Worm (Caenorhabditis elegans) whole organism, L4 larva: ENCODE data around the gene C16C8.18.

Experiments used
- ceh-20 ChIP-seq: fragments of 200-800 bp; sonication (Bioruptor generic); IDR thresholded peaks from 2 replicates; pipeline ENCODE4 v1.3.6; 2022; ENCODE audit warnings: missing genetic modification reagents, missing genetic modification characterization, missing compliant biosample characterization
- dmd-8 ChIP-seq: fragments of 200-800 bp; sonication (Bioruptor generic); IDR thresholded peaks from 2 replicates; pipeline ENCODE4 v1.3.6; 2022; ENCODE audit warnings: missing genetic modification characterization, missing compliant biosample characterization
- lsy-2 ChIP-seq, 2 experiments: fragments of 150-350 bp in 1 of 2; sonication (generic microtip) in 1 of 2; optimal IDR thresholded peaks; 2 replicates each; lab custom pipeline; 2014 to 2017; ENCODE audit warnings: missing biosample characterization in 2 of 2, missing genetic modification characterization in 2 of 2
- madf-9 ChIP-seq: fragments of 200-800 bp; sonication (Bioruptor generic); conservative IDR thresholded peaks from 2 replicates; pipeline ENCODE4 v1.3.6; 2022; ENCODE audit warnings: missing genetic modification reagents, missing genetic modification characterization, missing compliant biosample characterization
- mxl-3 ChIP-seq: fragments of 200-800 bp; sonication (Bioruptor generic); optimal IDR thresholded peaks from 2 replicates; lab custom pipeline; 2018; ENCODE audit warnings: mild to moderate bottlenecking, missing genetic modification characterization, missing compliant biosample characterization
- nhr-10 ChIP-seq: fragments of 150-350 bp; optimal IDR thresholded peaks from 2 replicates; lab custom pipeline; 2014; ENCODE audit warnings: missing biosample characterization, missing genetic modification characterization
- nhr-76 ChIP-seq: fragments of 150-350 bp; optimal IDR thresholded peaks from 2 replicates; lab custom pipeline; 2014; ENCODE audit warnings: missing biosample characterization, missing genetic modification characterization
- rbr-2 ChIP-seq: sonication (generic microtip); optimal IDR thresholded peaks from 2 replicates; lab custom pipeline; 2016; ENCODE audit warnings: missing genotype, missing genetic modification characterization, missing compliant biosample characterization
- skn-1 ChIP-seq: fragments of 150-350 bp; optimal IDR thresholded peaks from 2 replicates; lab custom pipeline; 2014; ENCODE audit warnings: missing biosample characterization, missing genetic modification characterization
- tra-1 ChIP-seq: fragments of 200-800 bp; sonication (Bioruptor generic); IDR thresholded peaks from 2 replicates; pipeline ENCODE4 v1.3.6; 2022; ENCODE audit warnings: missing genetic modification reagents, missing genetic modification characterization, missing compliant biosample characterization
- unc-62 ChIP-seq, 3 experiments: fragments of 150-350 bp in 1 of 3; sonication (generic microtip); optimal IDR thresholded peaks in 2 of 3; peaks in 1 of 3; 1 replicate in 1 of 3; 2 replicates in 2 of 3; lab custom pipeline; 2014 to 2017; ENCODE audit warnings: missing biosample characterization in 3 of 3, missing genetic modification characterization in 3 of 3, missing genetic modification reagents in 3 of 3, missing genotype in 1 of 3

DNA sequence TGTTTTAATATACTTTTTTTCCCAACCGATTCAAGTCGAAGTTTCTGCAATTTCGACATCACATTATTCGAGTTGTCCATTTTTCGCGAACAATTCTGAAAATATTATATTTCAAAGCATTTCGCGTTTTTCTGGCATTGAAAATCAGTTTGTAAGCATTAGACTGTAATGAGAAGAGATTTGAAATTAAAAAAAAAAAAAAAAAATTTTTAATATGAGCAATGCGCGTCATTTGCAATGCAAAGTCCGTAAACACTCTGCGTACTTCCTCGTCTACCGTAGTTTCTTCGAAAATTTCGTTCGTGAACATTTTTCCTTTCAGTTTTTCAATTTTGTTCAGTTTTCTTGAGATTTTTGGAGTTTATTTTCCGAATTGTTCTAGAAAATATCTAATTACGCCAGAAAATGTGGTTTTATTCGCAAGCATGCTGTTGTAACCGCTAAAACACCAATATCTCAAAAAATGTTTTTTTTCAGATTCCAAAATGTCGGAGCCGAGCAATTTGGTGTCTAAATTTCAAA, 15.8 kb downstream of the C16C8.18 start, which contains the start of the genes C16C8.5 and C16C8.16:
- no peak for TF ChIP-seq mxl-3 (GFP tag; lab: Kevin White, UChicago)
- no peak for TF ChIP-seq nhr-76
- TF ChIP-seq dmd-8 (GFP tag; lab: Robert Waterston, UW) = no peak
- TF ChIP-seq tra-1 = no peak
- TF ChIP-seq lsy-2 (tag; optimal IDR thresholded peaks at IDR 0.05; lab: Kevin White, UChicago) = no peak
- no peak for TF ChIP-seq ceh-20 (GFP tag; lab: Robert Waterston, UW)
- TF ChIP-seq skn-1 = no peak
- TF ChIP-seq unc-62 (GFP tag; optimal IDR thresholded peaks at IDR 0.05 in 1 of 2; lab: Kevin White, UChicago) = no peak
- TF ChIP-seq unc-62 (tag; optimal IDR thresholded peaks at IDR 0.05; lab: Kevin White, UChicago) = no peak
- TF ChIP-seq rbr-2 (tag; lab: Kevin White, UChicago) = no peak
- no peak for TF ChIP-seq madf-9 (GFP tag; lab: Robert Waterston, UW)
- no peak for TF ChIP-seq nhr-10
